Fruit fly (Drosophila melanogaster): ENCODE measurements around the gene pasha.

The pasha gene

DNA sequence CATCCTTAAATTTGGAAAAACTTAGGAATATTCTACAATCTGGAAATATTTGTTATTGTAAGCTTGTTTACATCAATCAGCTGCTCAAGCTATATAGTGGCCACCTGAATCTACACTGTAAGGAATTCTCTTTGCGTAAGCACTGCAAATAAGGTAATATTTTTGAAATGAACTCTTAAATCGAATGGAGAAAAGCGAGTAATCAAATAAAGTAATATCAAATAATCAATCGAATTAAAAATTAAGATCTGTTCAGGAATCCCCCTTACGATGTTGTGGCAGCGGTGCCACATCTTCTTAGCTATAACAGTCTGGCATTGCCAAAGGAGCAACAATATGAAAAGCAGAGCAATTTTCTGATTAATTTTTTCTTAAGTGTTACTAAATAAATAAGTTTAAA, 1.8 kb upstream of the pasha start, which contains the start of the genes Mnat9 and CG1792 (continued):
- TF ChIP-seq Scr (GFP tag; IDR thresholded peaks at IDR 0.05; ENCODE audit: partially characterized antibody): no peak
- peak; percentile 99 for TF ChIP-seq CG1647 (GFP tag; optimal IDR thresholded peaks at IDR 0.05)
- TF ChIP-seq fd64A (GFP tag; optimal IDR thresholded peaks at IDR 0.05): peak; percentile 94
- TF ChIP-seq CG10366 (GFP tag; IDR thresholded peaks at IDR 0.05): peak; percentile 100
- no peak for TF ChIP-seq CG7963 (GFP tag; IDR thresholded peaks at IDR 0.05; ENCODE audit: partially characterized antibody)
- TF ChIP-seq Ptx1 (GFP tag; IDR thresholded peaks at IDR 0.05): peak; percentile 100
- TF ChIP-seq emc (GFP tag; optimal IDR thresholded peaks at IDR 0.05): peak; percentile 98
- peak; percentile 94 for TF ChIP-seq nerfin-1 (tag; optimal IDR thresholded peaks at IDR 0.05)
- peak in 1 of 3 experiments; percentile 77 for TF ChIP-seq Stat92E (GFP tag; optimal IDR thresholded peaks at IDR 0.05)
- TF ChIP-seq CG12659 (GFP tag; optimal IDR thresholded peaks at IDR 0.05): peak; percentile 99
- TF ChIP-seq Dp (GFP tag; optimal IDR thresholded peaks at IDR 0.05): peak; percentile 47
- peak; percentile 97 for TF ChIP-seq CG14710 (tag; optimal IDR thresholded peaks at IDR 0.05)
- peak; percentile 98 for TF ChIP-seq bcd (GFP tag; optimal IDR thresholded peaks at IDR 0.05)
- peak; percentile 99 for TF ChIP-seq ap (GFP tag; IDR thresholded peaks at IDR 0.05)
- TF ChIP-seq sima (GFP tag; optimal IDR thresholded peaks at IDR 0.05): peak; percentile 94
- TF ChIP-seq chif (GFP tag; optimal IDR thresholded peaks at IDR 0.05): peak; percentile 99
- TF ChIP-seq CG12104 (GFP tag; optimal IDR thresholded peaks at IDR 0.05): peak; percentile 98
- peak; percentile 99 for TF ChIP-seq HLH3B (GFP tag; IDR thresholded peaks at IDR 0.05)
- peak; percentile 8 for TF ChIP-seq cg (GFP tag; optimal IDR thresholded peaks at IDR 0.05)
- peak; percentile 94 for TF ChIP-seq odd (GFP tag; optimal IDR thresholded peaks at IDR 0.05)
- TF ChIP-seq D19B (GFP tag; optimal IDR thresholded peaks at IDR 0.05): peak; percentile 93
- TF ChIP-seq Dfd (GFP tag; optimal IDR thresholded peaks at IDR 0.05): no peak
- peak; percentile 98 for TF ChIP-seq Dad (GFP tag; optimal IDR thresholded peaks at IDR 0.05)
- TF ChIP-seq CG13287 (GFP tag; IDR thresholded peaks at IDR 0.05; ENCODE audit: partially characterized antibody): peak; percentile 55
- peak; percentile 96 for TF ChIP-seq eyg (GFP tag; optimal IDR thresholded peaks at IDR 0.05)
- peak; percentile 68 for TF ChIP-seq Sry-β (GFP tag; optimal IDR thresholded peaks at IDR 0.05)
- no peak for TF ChIP-seq prd (optimal IDR thresholded peaks at IDR 0.05)
- peak; percentile 99 for TF ChIP-seq prd (GFP tag; IDR thresholded peaks at IDR 0.05)
- peak; percentile 99 for TF ChIP-seq Atf-2 (GFP tag; optimal IDR thresholded peaks at IDR 0.05)
- peak; percentile 98 for TF ChIP-seq CG6175 (GFP tag; IDR thresholded peaks at IDR 0.05)
- no peak for TF ChIP-seq ato (GFP tag; IDR thresholded peaks at IDR 0.05; ENCODE audit: partially characterized antibody)
- peak; percentile 98 for TF ChIP-seq zen (tag; optimal IDR thresholded peaks at IDR 0.05)
- peak; percentile 99 for TF ChIP-seq CG43689 (GFP tag; IDR thresholded peaks at IDR 0.05)
- TF ChIP-seq CG30020 (tag; optimal IDR thresholded peaks at IDR 0.05): peak; percentile 85
- TF ChIP-seq NfI (GFP tag; optimal IDR thresholded peaks at IDR 0.05): peak; percentile 99
- peak; percentile 98 for TF ChIP-seq CG16815 (GFP tag; optimal IDR thresholded peaks at IDR 0.05)
- peak; percentile 97 for TF ChIP-seq CG8089 (GFP tag; optimal IDR thresholded peaks at IDR 0.05)
- peak; percentile 97 for TF ChIP-seq CG12219 (GFP tag; optimal IDR thresholded peaks at IDR 0.05)
- TF ChIP-seq Dll (GFP tag; IDR thresholded peaks at IDR 0.05; ENCODE audit: partially characterized antibody): 0 out of 4 replicates have a peak, but pooled peaks have one; percentile 37
- TF ChIP-seq p53 (GFP tag; optimal IDR thresholded peaks at IDR 0.05): peak; percentile 96
- TF ChIP-seq hth (optimal IDR thresholded peaks at IDR 0.05): no peak
- TF ChIP-seq B-H1 (GFP tag; IDR thresholded peaks at IDR 0.05): peak; percentile 99
- TF ChIP-seq ssp (GFP tag; IDR thresholded peaks at IDR 0.05): peak; percentile 95
- peak; percentile 99 for TF ChIP-seq CG9932 (GFP tag; IDR thresholded peaks at IDR 0.05)
- TF ChIP-seq abd-A (tag; optimal IDR thresholded peaks at IDR 0.05): no peak
- TF ChIP-seq org-1 (GFP tag; optimal IDR thresholded peaks at IDR 0.05): peak; percentile 93
- peak; percentile 98 for TF ChIP-seq CG7372 (GFP tag; IDR thresholded peaks at IDR 0.05)
- TF ChIP-seq CG7556 (GFP tag; optimal IDR thresholded peaks at IDR 0.05): peak; percentile 94
- TF ChIP-seq CG3847 (GFP tag; IDR thresholded peaks at IDR 0.05): peak; percentile 99
- peak; percentile 98 for TF ChIP-seq CG4820 (GFP tag; optimal IDR thresholded peaks at IDR 0.05)
- TF ChIP-seq CG12299 (tag; optimal IDR thresholded peaks at IDR 0.05): peak; percentile 95

Data from whole organism, embryonic.